Fruit fly (Drosophila melanogaster) whole organism: ENCODE results near the gene HP4.

ENCODE experiments used
- CG8478 ChIP-seq: fragments of >200 bp; optimal IDR thresholded peaks from 2 replicates; lab custom pipeline; 2018; ENCODE audit warnings: inconsistent platforms
- EcR ChIP-seq, 2 experiments: fragments of >200 bp; optimal IDR thresholded peaks; 2 replicates each; lab custom pipeline; 2017; ENCODE audit warnings: missing biosample characterization in 2 of 2, missing genetic modification characterization in 2 of 2, missing genetic modification reagents in 2 of 2
- pan ChIP-seq: fragments of >200 bp; optimal IDR thresholded peaks from 2 replicates; lab custom pipeline; 2017
- psq ChIP-seq: fragments of >200 bp; optimal IDR thresholded peaks from 2 replicates; lab custom pipeline; 2017

- no peak for TF ChIP-seq psq (lab: Kevin White, UChicago)
- peak; percentile 79 for TF ChIP-seq pan (lab: Kevin White, UChicago)
- TF ChIP-seq CG8478 (lab: Kevin White, UChicago), result no peak
- no peak for TF ChIP-seq EcR (GFP tag; optimal IDR thresholded peaks at IDR 0.05; lab: Kevin White, UChicago)
These were observed 37.3 kb upstream of the HP4 start for dm6 chr3L:8013001-8013864.
